Fruit fly (Drosophila melanogaster) whole organism, embryonic: ENCODE measurements around the gene CG4004.
A peak's percentile ranks its signal among the peaks of the same experiment; 100 is the strongest.

ENCODE experiments used
- ATbp ChIP-seq: fragments of 200-800 bp; sonication (Bioruptor generic); optimal IDR thresholded peaks from 2 replicates; lab custom pipeline; 2017; ENCODE audit warnings: missing biosample characterization, mild to moderate bottlenecking, missing genetic modification characterization, missing genetic modification reagents
- Blimp-1 ChIP-seq: fragments of 200-800 bp; sonication (Bioruptor generic); optimal IDR thresholded peaks from 3 replicates; lab custom pipeline; 2018; ENCODE audit warnings: missing biosample characterization, missing genetic modification characterization, mild to moderate bottlenecking, moderate library complexity, missing genetic modification reagents
- CG11247 ChIP-seq: fragments of 200-800 bp; sonication (Bioruptor generic); IDR thresholded peaks from 2 replicates; pipeline ENCODE4 v1.3.6; 2022; ENCODE audit warnings: missing biosample characterization, missing genetic modification characterization
- CG11560 ChIP-seq: fragments of 200-800 bp; sonication (Bioruptor generic); IDR thresholded peaks from 3 replicates; pipeline ENCODE4 v1.3.6; 2022; ENCODE audit warnings: missing biosample characterization, missing genetic modification characterization
- CG17612 ChIP-seq: fragments of 200-800 bp; sonication (Bioruptor generic); IDR thresholded peaks from 2 replicates; pipeline ENCODE4 v1.3.6; 2022; ENCODE audit warnings: missing biosample characterization, missing genetic modification characterization
- CG18764 ChIP-seq: fragments of 200-800 bp; sonication (Bioruptor generic); optimal IDR thresholded peaks from 3 replicates; lab custom pipeline; 2016; ENCODE audit warnings: missing biosample characterization, missing genetic modification characterization
- CG2116 ChIP-seq: fragments of 200-800 bp; sonication (Bioruptor generic); optimal IDR thresholded peaks from 3 replicates; lab custom pipeline; 2018; ENCODE audit warnings: missing biosample characterization, mild to moderate bottlenecking, missing genetic modification characterization
- CG2129 ChIP-seq: fragments of 200-800 bp; sonication (Bioruptor generic); IDR thresholded peaks from 2 replicates; pipeline ENCODE4 v1.3.6; 2022; ENCODE audit warnings: missing biosample characterization, missing genetic modification characterization; ENCODE audit not compliant: partially characterized antibody
- CG30431 ChIP-seq: fragments of 200-800 bp; sonication (Bioruptor generic); optimal IDR thresholded peaks from 2 replicates; lab custom pipeline; 2017; ENCODE audit warnings: missing biosample characterization, missing genetic modification characterization
- CG32772 ChIP-seq: fragments of 200-800 bp; sonication (Bioruptor generic); IDR thresholded peaks from 2 replicates; pipeline ENCODE4 v1.3.6; 2022; ENCODE audit warnings: missing biosample characterization, missing genetic modification characterization
- CG3407 ChIP-seq: fragments of 200-800 bp; sonication (Bioruptor generic); optimal IDR thresholded peaks from 2 replicates; lab custom pipeline; 2018; ENCODE audit warnings: missing biosample characterization, mild to moderate bottlenecking, missing genetic modification characterization
- CG4617 ChIP-seq: fragments of 200-800 bp; sonication (Bioruptor generic); optimal IDR thresholded peaks from 3 replicates; lab custom pipeline; 2016; ENCODE audit warnings: missing biosample characterization, missing genetic modification characterization, borderline replicate concordance
- CG6254 ChIP-seq: fragments of 200-800 bp; sonication (Bioruptor generic); optimal IDR thresholded peaks from 3 replicates; lab custom pipeline; 2017; ENCODE audit warnings: mild to moderate bottlenecking, missing biosample characterization, missing genetic modification reagents, missing genetic modification characterization
- CG6654 ChIP-seq: fragments of 200-800 bp; sonication (Bioruptor generic); optimal IDR thresholded peaks from 2 replicates; lab custom pipeline; 2017; ENCODE audit warnings: missing biosample characterization, mild to moderate bottlenecking, missing genetic modification characterization
- CG9437 ChIP-seq: fragments of 200-800 bp; sonication (Bioruptor generic); optimal IDR thresholded peaks from 2 replicates; lab custom pipeline; 2018; ENCODE audit warnings: missing biosample characterization, mild to moderate bottlenecking, missing genetic modification characterization
- CG9932 ChIP-seq: fragments of 200-800 bp; sonication (Bioruptor generic); IDR thresholded peaks from 2 replicates; pipeline ENCODE4 v1.3.6; 2022; ENCODE audit warnings: missing biosample characterization, missing genetic modification characterization
- CHES-1-like ChIP-seq: fragments of 200-800 bp; sonication (Bioruptor generic); optimal IDR thresholded peaks from 2 replicates; lab custom pipeline; 2016; ENCODE audit warnings: missing biosample characterization, missing genetic modification characterization
- CkIIα-i1 ChIP-seq: fragments of 200-800 bp; sonication (Bioruptor generic); IDR thresholded peaks from 2 replicates; pipeline ENCODE4 v1.3.6; 2022; ENCODE audit warnings: missing biosample characterization, missing genetic modification characterization
- Deaf1 ChIP-seq: fragments of 200-800 bp; optimal IDR thresholded peaks from 3 replicates; lab custom pipeline; 2019; ENCODE audit warnings: missing biosample characterization, mild to moderate bottlenecking, missing genetic modification characterization, moderate library complexity
- Dip2 ChIP-seq: fragments of 200-800 bp; sonication (Bioruptor generic); IDR thresholded peaks from 2 replicates; pipeline ENCODE4 v1.3.6; 2022; ENCODE audit warnings: missing biosample characterization, missing genetic modification characterization
- Dip3 ChIP-seq: fragments of 200-800 bp; sonication (Bioruptor generic); optimal IDR thresholded peaks from 3 replicates; lab custom pipeline; 2016; ENCODE audit warnings: missing biosample characterization, missing genetic modification characterization
- Dp ChIP-seq: fragments of 200-800 bp; sonication (Bioruptor generic); optimal IDR thresholded peaks from 2 replicates; lab custom pipeline; 2018; ENCODE audit warnings: missing biosample characterization, mild to moderate bottlenecking, missing genetic modification characterization, moderate library complexity
- Gsc ChIP-seq: fragments of 200-800 bp; sonication (Bioruptor generic); IDR thresholded peaks from 2 replicates; pipeline ENCODE4 v1.3.6; 2022; ENCODE audit warnings: missing biosample characterization, missing genetic modification characterization
- Hand ChIP-seq: fragments of 200-800 bp; sonication (Bioruptor generic); optimal IDR thresholded peaks from 2 replicates; lab custom pipeline; 2017; ENCODE audit warnings: mild to moderate bottlenecking, missing biosample characterization, missing genetic modification reagents, missing genetic modification characterization
- Lpt ChIP-seq: fragments of >200 bp; optimal IDR thresholded peaks from 2 replicates; lab custom pipeline; 2018; ENCODE audit warnings: missing biosample characterization, missing genetic modification characterization
- Neu2 ChIP-seq: fragments of 200-800 bp; sonication (Bioruptor generic); optimal IDR thresholded peaks from 3 replicates; lab custom pipeline; 2016; ENCODE audit warnings: missing biosample characterization, missing genetic modification characterization, borderline replicate concordance
- Poxn ChIP-seq: fragments of 200-800 bp; sonication (Bioruptor generic); IDR thresholded peaks from 2 replicates; pipeline ENCODE4 v1.3.6; 2022; ENCODE audit warnings: missing biosample characterization, missing genetic modification characterization
- Scr ChIP-seq: fragments of 200-800 bp; sonication (Bioruptor generic); IDR thresholded peaks from 2 replicates; pipeline ENCODE4 v1.3.6; 2022; ENCODE audit warnings: missing biosample characterization, missing genetic modification characterization; ENCODE audit not compliant: partially characterized antibody
- cad ChIP-seq: fragments of >200 bp; optimal IDR thresholded peaks from 2 replicates; lab custom pipeline; 2017; ENCODE audit warnings: missing biosample characterization, missing genetic modification characterization
- da ChIP-seq: fragments of 200-800 bp; sonication (Bioruptor generic); optimal IDR thresholded peaks from 2 replicates; lab custom pipeline; 2016; ENCODE audit warnings: missing biosample characterization, missing genetic modification characterization
- disco-r ChIP-seq: fragments of 200-800 bp; sonication (Bioruptor generic); optimal IDR thresholded peaks from 2 replicates; lab custom pipeline; 2016; ENCODE audit warnings: missing biosample characterization, missing genetic modification characterization
- dysf ChIP-seq: fragments of 200-800 bp; sonication (Bioruptor generic); IDR thresholded peaks from 3 replicates; pipeline ENCODE4 v1.3.6; 2022; ENCODE audit warnings: missing biosample characterization, missing genetic modification characterization
- eve ChIP-seq, 2 experiments: fragments of >200 bp; optimal IDR thresholded peaks; 2 replicates each; lab custom pipeline; 2017; ENCODE audit warnings: missing biosample characterization in 2 of 2, missing genetic modification characterization in 2 of 2
- fru ChIP-seq: fragments of >200 bp; optimal IDR thresholded peaks from 2 replicates; lab custom pipeline; 2017
- gce ChIP-seq: fragments of 200-800 bp; sonication (Bioruptor generic); IDR thresholded peaks from 3 replicates; pipeline ENCODE4 v1.3.6; 2022; ENCODE audit warnings: missing biosample characterization, missing genetic modification characterization
- grn ChIP-seq: fragments of 200-800 bp; sonication (Bioruptor generic); optimal IDR thresholded peaks from 3 replicates; lab custom pipeline; 2017; ENCODE audit warnings: missing biosample characterization, missing genetic modification characterization
- gt ChIP-seq: fragments of 200-800 bp; sonication (Bioruptor generic); IDR thresholded peaks from 2 replicates; pipeline ENCODE4 v1.3.6; 2022; ENCODE audit warnings: missing biosample characterization, missing genetic modification characterization
- hkb ChIP-seq, 2 experiments: fragments of 200-800 bp in 1 of 2; fragments of >200 bp in 1 of 2; sonication (Bioruptor generic) in 1 of 2; IDR thresholded peaks in 1 of 2; optimal IDR thresholded peaks in 1 of 2; 2 replicates each; pipeline versions ENCODE4 v1.3.6 to Lab custom; 2017 to 2022; ENCODE audit warnings: missing biosample characterization in 1 of 2, missing genetic modification characterization in 1 of 2
- lbe ChIP-seq: fragments of 200-800 bp; sonication (Bioruptor generic); optimal IDR thresholded peaks from 2 replicates; lab custom pipeline; 2016; ENCODE audit warnings: missing biosample characterization, mild to moderate bottlenecking, missing genetic modification characterization
- nom ChIP-seq: fragments of 200-800 bp; sonication (Bioruptor generic); optimal IDR thresholded peaks from 2 replicates; lab custom pipeline; 2017; ENCODE audit warnings: missing biosample characterization, missing genetic modification characterization, mild to moderate bottlenecking, moderate library complexity, missing genetic modification reagents
- pan ChIP-seq, 4 experiments: fragments of >200 bp in 3 of 4; fragments of 200-800 bp in 1 of 4; sonication (Bioruptor generic) in 1 of 4; optimal IDR thresholded peaks in 3 of 4; IDR thresholded peaks in 1 of 4; 2 replicates each; pipeline versions ENCODE4 v1.3.6 to Lab custom; 2017 to 2022; ENCODE audit warnings: missing biosample characterization in 2 of 4, missing genetic modification characterization in 2 of 4, mixed read lengths in 1 of 4
- ranshi ChIP-seq: fragments of 200-800 bp; sonication (Bioruptor generic); IDR thresholded peaks from 2 replicates; pipeline ENCODE4 v1.3.6; 2022; ENCODE audit warnings: missing biosample characterization, missing genetic modification characterization
- salm ChIP-seq: fragments of 200-800 bp; sonication (Bioruptor generic); optimal IDR thresholded peaks from 2 replicates; lab custom pipeline; 2018; ENCODE audit warnings: missing biosample characterization, mild to moderate bottlenecking, missing genetic modification characterization
- schlank ChIP-seq: fragments of 200-800 bp; sonication (Bioruptor generic); optimal IDR thresholded peaks from 2 replicates; lab custom pipeline; 2018; ENCODE audit warnings: missing biosample characterization, mild to moderate bottlenecking, missing genetic modification characterization
- slbo ChIP-seq: fragments of 200-800 bp; sonication (Bioruptor generic); IDR thresholded peaks from 2 replicates; pipeline ENCODE4 v1.3.6; 2022; ENCODE audit warnings: missing biosample characterization, missing genetic modification characterization
- slou ChIP-seq: fragments of 200-800 bp; sonication (Bioruptor generic); optimal IDR thresholded peaks from 3 replicates; lab custom pipeline; 2016; ENCODE audit warnings: missing biosample characterization, missing genetic modification characterization
- unc-4 ChIP-seq: fragments of 200-800 bp; sonication (Bioruptor generic); IDR thresholded peaks from 2 replicates; pipeline ENCODE4 v1.3.6; 2022; ENCODE audit warnings: missing biosample characterization, missing genetic modification characterization; ENCODE audit not compliant: partially characterized antibody
- vnd ChIP-seq: fragments of 200-800 bp; sonication (Bioruptor generic); IDR thresholded peaks from 3 replicates; pipeline ENCODE4 v1.3.6; 2022; ENCODE audit warnings: missing biosample characterization, missing genetic modification characterization; ENCODE audit not compliant: partially characterized antibody
- zf30C ChIP-seq: fragments of 200-800 bp; sonication (Bioruptor generic); optimal IDR thresholded peaks from 3 replicates; lab custom pipeline; 2018; ENCODE audit warnings: missing biosample characterization, mild to moderate bottlenecking, missing genetic modification characterization

CG4004 gene

DNA sequence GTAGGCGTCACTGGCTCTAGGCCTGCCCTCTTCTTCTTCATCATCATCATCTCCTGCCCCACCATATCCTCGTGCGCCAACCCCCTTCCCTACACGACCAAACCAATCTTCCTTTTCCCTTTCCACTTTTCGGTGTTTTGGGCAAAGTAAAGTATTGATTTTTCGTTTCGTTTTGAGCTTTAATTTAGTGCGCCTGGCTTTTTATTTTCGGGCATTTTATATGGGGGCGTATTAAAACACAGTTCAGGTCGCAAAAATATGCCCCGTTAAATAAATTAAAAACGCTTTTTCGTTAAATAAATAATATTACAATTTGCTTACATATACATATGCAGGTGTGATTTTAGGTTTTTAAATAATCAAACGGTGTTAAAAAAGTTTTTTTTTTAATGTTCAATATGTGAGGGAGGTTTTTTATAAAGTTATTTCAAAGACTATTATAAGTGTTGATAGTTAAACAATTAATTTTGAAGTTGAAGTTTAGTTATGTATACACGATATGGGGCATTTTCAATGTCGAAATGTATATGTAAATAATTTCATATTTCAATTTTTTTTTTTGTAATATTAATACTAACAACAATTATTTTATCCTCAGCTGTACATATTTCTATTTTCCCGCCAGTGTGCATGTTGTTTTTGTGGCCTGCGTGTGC lies 6.1 kb upstream of the CG4004 start (continued):
- TF ChIP-seq Blimp-1 (GFP tag; lab: Kevin White, UChicago), result peak; percentile 77
- TF ChIP-seq gce (GFP tag; lab: Robert Waterston, UW), result no peak
- no peak for TF ChIP-seq cad (GFP tag; lab: Kevin White, UChicago)
- TF ChIP-seq Hand (GFP tag; lab: Kevin White, UChicago), result peak; percentile 55
- peak; percentile 64 for TF ChIP-seq ATbp (GFP tag; lab: Kevin White, UChicago)
- TF ChIP-seq CG6654 (GFP tag; lab: Kevin White, UChicago), result peak; percentile 71
- TF ChIP-seq CG4617 (GFP tag; lab: Kevin White, UChicago), result no peak
- no peak for TF ChIP-seq vnd (GFP tag; lab: Robert Waterston, UW)
- TF ChIP-seq Gsc (GFP tag; lab: Robert Waterston, UW), result no peak
- no peak for TF ChIP-seq ranshi (GFP tag; lab: Robert Waterston, UW)
- no peak for TF ChIP-seq hkb (optimal IDR thresholded peaks at IDR 0.05; lab: Kevin White, UChicago)
- no peak; the same call in 1 of the 2 replicates for TF ChIP-seq hkb (GFP tag; IDR thresholded peaks at IDR 0.05; lab: Robert Waterston, UW)
- no peak for TF ChIP-seq fru (lab: Kevin White, UChicago)
- TF ChIP-seq lbe (GFP tag; lab: Kevin White, UChicago), result no peak
- 0 out of 2 replicates have a peak, but pooled peaks have one; percentile 34 for TF ChIP-seq CG9932 (GFP tag; lab: Robert Waterston, UW)
- TF ChIP-seq Dip2 (GFP tag; lab: Robert Waterston, UW), result no peak
- TF ChIP-seq Poxn (GFP tag; lab: Robert Waterston, UW), result no peak
- no peak for TF ChIP-seq gt (GFP tag; lab: Robert Waterston, UW)
- peak; percentile 35 for TF ChIP-seq salm (tag; lab: Kevin White, UChicago)
- no peak for TF ChIP-seq nom (GFP tag; lab: Kevin White, UChicago)
- no peak for TF ChIP-seq unc-4
- TF ChIP-seq grn, result no peak
- TF ChIP-seq CG3407 (GFP tag; lab: Kevin White, UChicago), result no peak
- TF ChIP-seq CG18764, result no peak
- TF ChIP-seq zf30C (GFP tag; lab: Kevin White, UChicago), result no peak
- TF ChIP-seq CG11560 (tag; lab: Robert Waterston, UW), result no peak
- TF ChIP-seq CG2116 (GFP tag; lab: Kevin White, UChicago), result peak; percentile 37
- no peak for TF ChIP-seq Lpt (GFP tag; lab: Kevin White, UChicago)
- TF ChIP-seq dysf (GFP tag; lab: Robert Waterston, UW), result peak; percentile 66; the same call in 2 of the 3 replicates
- peak; percentile 46 for TF ChIP-seq Deaf1 (tag; lab: Kevin White, UChicago)
- no peak for TF ChIP-seq eve (GFP tag; optimal IDR thresholded peaks at IDR 0.05; lab: Kevin White, UChicago)
- peak; percentile 19 for TF ChIP-seq CG6254 (GFP tag; lab: Kevin White, UChicago)
- TF ChIP-seq CG32772 (GFP tag; lab: Robert Waterston, UW), result no peak; the same call in 1 of the 2 replicates
- TF ChIP-seq CHES-1-like (GFP tag; lab: Kevin White, UChicago), result no peak
- TF ChIP-seq disco-r (GFP tag; lab: Kevin White, UChicago), result no peak
- TF ChIP-seq Neu2 (GFP tag; lab: Kevin White, UChicago), result no peak
- no peak for TF ChIP-seq CG17612
- peak; percentile 27 for TF ChIP-seq Dip3 (GFP tag; lab: Kevin White, UChicago)
- TF ChIP-seq da, result no peak
- no peak for TF ChIP-seq Dp
- TF ChIP-seq Scr (GFP tag; lab: Robert Waterston, UW), result no peak
- TF ChIP-seq CG2129, result no peak
- no peak for TF ChIP-seq CkIIα-i1 (GFP tag; lab: Robert Waterston, UW)
- TF ChIP-seq CG30431 (GFP tag; lab: Kevin White, UChicago), result no peak
- TF ChIP-seq CG9437 (GFP tag; lab: Kevin White, UChicago), result peak; percentile 86
- TF ChIP-seq slbo (GFP tag; lab: Robert Waterston, UW), result peak; percentile 63
- TF ChIP-seq slou (GFP tag; lab: Kevin White, UChicago), result no peak
- TF ChIP-seq schlank (tag; lab: Kevin White, UChicago), result no peak
- TF ChIP-seq pan (optimal IDR thresholded peaks at IDR 0.05; lab: Kevin White, UChicago), result no peak
- peak in 1 of 2 experiments; percentile 68 for TF ChIP-seq pan (GFP tag; optimal IDR thresholded peaks at IDR 0.05 in 1 of 2, IDR thresholded peaks at IDR 0.05 in 1 of 2)
- TF ChIP-seq CG11247, result no peak
